Fruit fly (Drosophila melanogaster) whole organism, wandering third instar larva: ENCODE data around the gene CG10702.

Source experiments
- Vsx2 ChIP-seq: fragments of 200-300, 225-300 bp; sonication (Bioruptor generic); optimal IDR thresholded peaks from 2 replicates; lab custom pipeline; 2018; ENCODE audit warnings: missing biosample characterization, missing genetic modification characterization; ENCODE audit not compliant: partially characterized antibody
- ey ChIP-seq: fragments of 200-800 bp; sonication (Bioruptor generic); optimal IDR thresholded peaks from 2 replicates; lab custom pipeline; 2016; ENCODE audit warnings: missing biosample characterization, missing genetic modification characterization
- lola ChIP-seq: fragments of >200 bp; optimal IDR thresholded peaks from 2 replicates; lab custom pipeline; 2017; ENCODE audit warnings: missing biosample characterization, missing genetic modification characterization
- psq ChIP-seq: fragments of 200-800 bp; sonication (Bioruptor generic); optimal IDR thresholded peaks from 3 replicates; lab custom pipeline; 2017; ENCODE audit warnings: missing biosample characterization, mild to moderate bottlenecking, missing genetic modification characterization, moderate library complexity
- rgr ChIP-seq: fragments of 200-800 bp; sonication (Bioruptor generic); optimal IDR thresholded peaks from 3 replicates; lab custom pipeline; 2016; ENCODE audit warnings: missing biosample characterization, mild to moderate bottlenecking, missing genetic modification characterization

- TF ChIP-seq ey (GFP tag; lab: Kevin White, UChicago) (no peak), psq (GFP tag; lab: Kevin White, UChicago) (no peak), lola (no peak), Vsx2 (no peak), rgr (GFP tag; lab: Kevin White, UChicago) (no peak)
Measured at dm6 chr2L:19063090-19063692, 6.5 kb downstream of the CG10702 start, which contains the start of gene Dus4.
